Fruit fly (Drosophila melanogaster) whole organism, embryonic: ENCODE results near the gene CG9886.
A peak's percentile ranks its signal among the peaks of the same experiment; 100 is the strongest.

Experiments
- Ada2b ChIP-seq: fragments of 200-800 bp; sonication (Bioruptor generic); IDR thresholded peaks from 2 replicates; pipeline ENCODE4 v1.3.6; 2022; ENCODE audit warnings: missing biosample characterization, missing genetic modification characterization
- CG11093 ChIP-seq: fragments of 200-800 bp; sonication (Bioruptor generic); IDR thresholded peaks from 3 replicates; pipeline ENCODE4 v1.3.6; 2022; ENCODE audit warnings: missing biosample characterization, missing genetic modification characterization
- CG12942 ChIP-seq: fragments of 200-800 bp; sonication (Bioruptor generic); optimal IDR thresholded peaks from 3 replicates; lab custom pipeline; 2016; ENCODE audit warnings: missing biosample characterization, missing genetic modification characterization
- CG13123 ChIP-seq: fragments of 200-800 bp; sonication (Bioruptor generic); optimal IDR thresholded peaks from 2 replicates; lab custom pipeline; 2016; ENCODE audit warnings: missing biosample characterization, missing genetic modification characterization
- CG13624 ChIP-seq: fragments of 200-800 bp; sonication (Bioruptor generic); optimal IDR thresholded peaks from 2 replicates; lab custom pipeline; 2016; ENCODE audit warnings: missing biosample characterization, missing genetic modification characterization
- CG13775 ChIP-seq: fragments of 200-800 bp; sonication (Bioruptor generic); optimal IDR thresholded peaks from 3 replicates; lab custom pipeline; 2017; ENCODE audit warnings: missing biosample characterization, mild to moderate bottlenecking, missing genetic modification characterization
- CG14710 ChIP-seq: fragments of 200-800 bp; sonication (Bioruptor generic); optimal IDR thresholded peaks from 3 replicates; lab custom pipeline; 2019; ENCODE audit warnings: missing biosample characterization, mild to moderate bottlenecking, missing genetic modification characterization, moderate library complexity
- CG15514 ChIP-seq: fragments of 200-800 bp; sonication (Bioruptor generic); optimal IDR thresholded peaks from 3 replicates; lab custom pipeline; 2017; ENCODE audit warnings: missing biosample characterization, missing genetic modification characterization, mild to moderate bottlenecking, moderate library complexity, missing genetic modification reagents
- CG16815 ChIP-seq: fragments of 200-800 bp; sonication (Bioruptor generic); optimal IDR thresholded peaks from 3 replicates; lab custom pipeline; 2017; ENCODE audit warnings: missing biosample characterization, mild to moderate bottlenecking, missing genetic modification characterization
- CG17359 ChIP-seq: fragments of 200-800 bp; sonication (Bioruptor generic); optimal IDR thresholded peaks from 3 replicates; lab custom pipeline; 2018; ENCODE audit warnings: missing biosample characterization, mild to moderate bottlenecking, missing genetic modification characterization, moderate library complexity
- CG3281 ChIP-seq: fragments of 200-800 bp; sonication (Bioruptor generic); optimal IDR thresholded peaks from 3 replicates; lab custom pipeline; 2017; ENCODE audit warnings: missing biosample characterization, mild to moderate bottlenecking, missing genetic modification characterization
- CG3407 ChIP-seq: fragments of 200-800 bp; sonication (Bioruptor generic); optimal IDR thresholded peaks from 2 replicates; lab custom pipeline; 2018; ENCODE audit warnings: missing biosample characterization, mild to moderate bottlenecking, missing genetic modification characterization
- CG4282 ChIP-seq: fragments of 200-800 bp; sonication (Bioruptor generic); optimal IDR thresholded peaks from 2 replicates; lab custom pipeline; 2016; ENCODE audit warnings: missing biosample characterization, missing genetic modification characterization
- CG4424 ChIP-seq: fragments of 200-800 bp; sonication (Bioruptor generic); optimal IDR thresholded peaks from 3 replicates; lab custom pipeline; 2016; ENCODE audit warnings: missing biosample characterization, missing genetic modification characterization
- CG7357 ChIP-seq: fragments of 200-800 bp; sonication (Bioruptor generic); IDR thresholded peaks from 3 replicates; pipeline ENCODE4 v1.3.6; 2022; ENCODE audit warnings: missing biosample characterization, missing genetic modification characterization
- CG8924 ChIP-seq: fragments of 200-800 bp; optimal IDR thresholded peaks from 3 replicates; lab custom pipeline; 2019; ENCODE audit warnings: missing biosample characterization, mild to moderate bottlenecking, missing genetic modification characterization, moderate library complexity
- CG9932 ChIP-seq: fragments of 200-800 bp; sonication (Bioruptor generic); IDR thresholded peaks from 2 replicates; pipeline ENCODE4 v1.3.6; 2022; ENCODE audit warnings: missing biosample characterization, missing genetic modification characterization
- D ChIP-seq, 2 experiments: fragments of 200-800 bp in 1 of 2; fragments of >200 bp in 1 of 2; sonication (Bioruptor generic) in 1 of 2; optimal IDR thresholded peaks; 2 replicates in 1 of 2; 3 replicates in 1 of 2; lab custom pipeline; 2017; ENCODE audit warnings: mild to moderate bottlenecking in 1 of 2, missing biosample characterization in 1 of 2, missing genetic modification characterization in 1 of 2, missing genetic modification reagents in 1 of 2
- Ets97D ChIP-seq: fragments of 200-800 bp; sonication (Bioruptor generic); optimal IDR thresholded peaks from 3 replicates; lab custom pipeline; 2016; ENCODE audit warnings: missing biosample characterization, missing genetic modification characterization
- HLH4C ChIP-seq: fragments of 200-800 bp; sonication (Bioruptor generic); IDR thresholded peaks from 3 replicates; pipeline ENCODE4 v1.3.6; 2022; ENCODE audit warnings: missing biosample characterization, missing genetic modification characterization; ENCODE audit not compliant: partially characterized antibody
- Lhr ChIP-seq: fragments of 200-800 bp; sonication (Bioruptor generic); optimal IDR thresholded peaks from 3 replicates; lab custom pipeline; 2017; ENCODE audit warnings: mild to moderate bottlenecking, missing biosample characterization, missing genetic modification reagents, missing genetic modification characterization
- NFAT ChIP-seq: fragments of 200-800 bp; sonication (Bioruptor generic); IDR thresholded peaks from 2 replicates; pipeline ENCODE4 v1.3.6; 2022; ENCODE audit warnings: missing biosample characterization, missing genetic modification characterization
- Nf-YC ChIP-seq: fragments of 200-800 bp; optimal IDR thresholded peaks from 3 replicates; lab custom pipeline; 2019; ENCODE audit warnings: missing biosample characterization, mild to moderate bottlenecking, missing genetic modification characterization, moderate library complexity
- Optix ChIP-seq: fragments of 200-800 bp; sonication (Bioruptor generic); IDR thresholded peaks from 3 replicates; pipeline ENCODE4 v1.3.6; 2022; ENCODE audit warnings: missing biosample characterization, missing genetic modification characterization
- Poxn ChIP-seq: fragments of 200-800 bp; sonication (Bioruptor generic); IDR thresholded peaks from 2 replicates; pipeline ENCODE4 v1.3.6; 2022; ENCODE audit warnings: missing biosample characterization, missing genetic modification characterization
- Sry-δ ChIP-seq: fragments of 200-800 bp; sonication (Bioruptor generic); optimal IDR thresholded peaks from 2 replicates; lab custom pipeline; 2016; ENCODE audit warnings: missing biosample characterization, missing genetic modification characterization
- Ssrp ChIP-seq: fragments of 200-800 bp; sonication (Bioruptor generic); optimal IDR thresholded peaks from 2 replicates; lab custom pipeline; 2018; ENCODE audit warnings: missing biosample characterization, mild to moderate bottlenecking, missing genetic modification characterization, moderate library complexity
- ac ChIP-seq: fragments of 200-800 bp; sonication (Bioruptor generic); optimal IDR thresholded peaks from 3 replicates; lab custom pipeline; 2017; ENCODE audit warnings: missing biosample characterization, mild to moderate bottlenecking, missing genetic modification characterization
- aop ChIP-seq: fragments of 200-800 bp; sonication (Bioruptor generic); IDR thresholded peaks from 2 replicates; pipeline ENCODE4 v1.3.6; 2022; ENCODE audit warnings: missing biosample characterization, missing genetic modification characterization
- bab2 ChIP-seq: fragments of 200-800 bp; sonication (Bioruptor generic); optimal IDR thresholded peaks from 2 replicates; lab custom pipeline; 2016; ENCODE audit warnings: missing biosample characterization, missing genetic modification characterization
- bcd ChIP-seq: fragments of 200-800 bp; sonication (Bioruptor generic); optimal IDR thresholded peaks from 2 replicates; lab custom pipeline; 2017; ENCODE audit warnings: missing biosample characterization, mild to moderate bottlenecking, missing genetic modification characterization
- cad ChIP-seq: fragments of >200 bp; optimal IDR thresholded peaks from 2 replicates; lab custom pipeline; 2017; ENCODE audit warnings: missing biosample characterization, missing genetic modification characterization
- danr ChIP-seq: fragments of 200-800 bp; sonication (Bioruptor generic); IDR thresholded peaks from 2 replicates; pipeline ENCODE4 v1.3.6; 2022; ENCODE audit warnings: missing biosample characterization, missing genetic modification characterization
- fu2 ChIP-seq: fragments of 200-800 bp; sonication (Bioruptor generic); optimal IDR thresholded peaks from 2 replicates; lab custom pipeline; 2016; ENCODE audit warnings: missing biosample characterization, missing genetic modification characterization
- gce ChIP-seq: fragments of 200-800 bp; sonication (Bioruptor generic); IDR thresholded peaks from 3 replicates; pipeline ENCODE4 v1.3.6; 2022; ENCODE audit warnings: missing biosample characterization, missing genetic modification characterization
- grn ChIP-seq: fragments of 200-800 bp; sonication (Bioruptor generic); optimal IDR thresholded peaks from 3 replicates; lab custom pipeline; 2017; ENCODE audit warnings: missing biosample characterization, missing genetic modification characterization
- hb ChIP-seq: fragments of 200-800 bp; sonication (Bioruptor generic); IDR thresholded peaks from 3 replicates; pipeline ENCODE4 v1.3.6; 2022; ENCODE audit warnings: missing biosample characterization, missing genetic modification characterization; ENCODE audit not compliant: partially characterized antibody
- hkb ChIP-seq, 2 experiments: fragments of 200-800 bp in 1 of 2; fragments of >200 bp in 1 of 2; sonication (Bioruptor generic) in 1 of 2; IDR thresholded peaks in 1 of 2; optimal IDR thresholded peaks in 1 of 2; 2 replicates each; pipeline versions ENCODE4 v1.3.6 to Lab custom; 2017 to 2022; ENCODE audit warnings: missing biosample characterization in 1 of 2, missing genetic modification characterization in 1 of 2
- insv ChIP-seq, 2 experiments: fragments of 200-800 bp; sonication (Bioruptor generic); optimal IDR thresholded peaks; 3 replicates each; lab custom pipeline; 2016 to 2018; ENCODE audit warnings: missing biosample characterization in 2 of 2, missing genetic modification characterization in 2 of 2
- inv ChIP-seq: fragments of 200-800 bp; sonication (Bioruptor generic); IDR thresholded peaks from 2 replicates; pipeline ENCODE4 v1.3.6; 2022; ENCODE audit warnings: missing biosample characterization, missing genetic modification characterization; ENCODE audit not compliant: partially characterized antibody
- jing ChIP-seq: fragments of 200-800 bp; sonication (Bioruptor generic); optimal IDR thresholded peaks from 2 replicates; lab custom pipeline; 2018; ENCODE audit warnings: missing biosample characterization, mild to moderate bottlenecking, missing genetic modification characterization
- maf-S ChIP-seq: fragments of 200-800 bp; sonication (Bioruptor generic); optimal IDR thresholded peaks from 2 replicates; lab custom pipeline; 2016; ENCODE audit warnings: missing biosample characterization, missing genetic modification characterization
- nerfin-1 ChIP-seq: fragments of 200-800 bp; sonication (Bioruptor generic); optimal IDR thresholded peaks from 3 replicates; lab custom pipeline; 2019; ENCODE audit warnings: missing biosample characterization, mild to moderate bottlenecking, missing genetic modification characterization, moderate library complexity
- odd ChIP-seq: fragments of 200-800 bp; sonication (Bioruptor generic); optimal IDR thresholded peaks from 2 replicates; lab custom pipeline; 2017; ENCODE audit warnings: missing biosample characterization, mild to moderate bottlenecking, missing genetic modification characterization
- p53 ChIP-seq: fragments of 200-800 bp; sonication (Bioruptor generic); optimal IDR thresholded peaks from 2 replicates; lab custom pipeline; 2016; ENCODE audit warnings: missing biosample characterization, missing genetic modification characterization
- row ChIP-seq: fragments of 200-800 bp; sonication (Bioruptor generic); IDR thresholded peaks from 3 replicates; pipeline ENCODE4 v1.3.6; 2022; ENCODE audit warnings: missing biosample characterization, missing genetic modification characterization
- sc ChIP-seq, 3 experiments: fragments of >200 bp in 2 of 3; fragments of 200-800 bp in 1 of 3; sonication (Bioruptor generic) in 1 of 3; optimal IDR thresholded peaks; 2 replicates in 2 of 3; 3 replicates in 1 of 3; lab custom pipeline; 2017; ENCODE audit warnings: mild to moderate bottlenecking in 1 of 3, missing biosample characterization in 1 of 3, missing genetic modification characterization in 1 of 3, missing genetic modification reagents in 1 of 3
- scrt ChIP-seq: fragments of 200-800 bp; sonication (Bioruptor generic); optimal IDR thresholded peaks from 2 replicates; lab custom pipeline; 2018; ENCODE audit warnings: missing biosample characterization, mild to moderate bottlenecking, missing genetic modification characterization, moderate library complexity
- tgo ChIP-seq: fragments of 200-800 bp; sonication (Bioruptor generic); IDR thresholded peaks from 3 replicates; pipeline ENCODE4 v1.3.6; 2022; ENCODE audit warnings: missing biosample characterization, missing genetic modification characterization

CG9886 gene

DNA sequence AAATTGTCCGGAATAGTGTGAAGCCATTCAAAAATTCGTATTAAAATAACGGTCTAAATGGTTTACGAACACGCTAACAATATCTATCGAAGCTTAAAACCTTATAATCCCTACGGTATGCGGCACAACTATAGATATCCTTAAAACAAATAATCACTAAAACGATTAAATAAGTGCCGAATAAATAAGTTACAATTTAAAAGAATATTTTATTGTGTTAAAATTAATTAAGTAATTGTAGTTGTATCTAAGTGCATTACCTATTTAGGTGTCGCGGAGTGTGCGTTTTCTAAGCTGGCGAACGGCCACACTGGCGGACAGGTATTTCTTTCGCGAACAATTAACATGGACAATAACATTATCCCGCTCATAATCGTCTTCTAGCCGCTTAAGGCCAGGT lies 39.8 kb upstream of the CG9886 start, which contains the start of gene Eogt (continued):
- TF ChIP-seq CG4282 (GFP tag; lab: Kevin White, UChicago) (no peak), ac (GFP tag; lab: Kevin White, UChicago) (peak; percentile 71), CG3281 (peak; percentile 84), CG12942 (peak; percentile 93), CG11093 (peak; percentile 96), CG13624 (peak; percentile 63), CG16815 (GFP tag; lab: Kevin White, UChicago) (peak; percentile 95), inv (no peak), gce (peak; percentile 95), scrt (GFP tag; lab: Kevin White, UChicago) (peak; percentile 71), CG3407 (peak; percentile 86), insv (GFP tag; optimal IDR thresholded peaks at IDR 0.05; lab: Kevin White, UChicago) (peak in 1 of 2 experiments; percentile 56), fu2 (GFP tag; lab: Kevin White, UChicago) (peak; percentile 63), nerfin-1 (tag; lab: Kevin White, UChicago) (peak; percentile 87), sc (optimal IDR thresholded peaks at IDR 0.05; lab: Kevin White, UChicago) (no peak), sc (GFP tag; optimal IDR thresholded peaks at IDR 0.05; lab: Kevin White, UChicago) (peak; percentile 85), tgo (GFP tag; lab: Robert Waterston, UW) (peak; percentile 97), p53 (GFP tag; lab: Kevin White, UChicago) (peak; percentile 23), HLH4C (GFP tag; lab: Robert Waterston, UW) (no peak), danr (GFP tag; lab: Robert Waterston, UW) (peak; percentile 95), CG4424 (GFP tag; lab: Kevin White, UChicago) (peak; percentile 89), CG13775 (GFP tag; lab: Kevin White, UChicago) (peak; percentile 93), hb (GFP tag; lab: Robert Waterston, UW) (no peak), Optix (peak; percentile 93), Ada2b (GFP tag; lab: Robert Waterston, UW) (peak; percentile 95), CG17359 (tag; lab: Kevin White, UChicago) (peak; percentile 88), cad (GFP tag; lab: Kevin White, UChicago) (no peak), Nf-YC (peak; percentile 72), odd (GFP tag; lab: Kevin White, UChicago) (peak; percentile 72), CG7357 (peak; percentile 90), row (GFP tag; lab: Robert Waterston, UW) (peak; percentile 99), Sry-δ (GFP tag; lab: Kevin White, UChicago) (peak; percentile 29), grn (GFP tag; lab: Kevin White, UChicago) (no peak), CG14710 (peak; percentile 93), D (optimal IDR thresholded peaks at IDR 0.05; lab: Kevin White, UChicago) (no peak), D (GFP tag; optimal IDR thresholded peaks at IDR 0.05; lab: Kevin White, UChicago) (peak; percentile 85), maf-S (GFP tag; lab: Kevin White, UChicago) (peak; percentile 71), Ets97D (GFP tag; lab: Kevin White, UChicago) (peak; percentile 45), Poxn (GFP tag; lab: Robert Waterston, UW) (peak; percentile 89), hkb (optimal IDR thresholded peaks at IDR 0.05; lab: Kevin White, UChicago) (no peak), hkb (GFP tag; IDR thresholded peaks at IDR 0.05; lab: Robert Waterston, UW) (peak; percentile 96), CG8924 (tag; lab: Kevin White, UChicago) (peak; percentile 94), CG13123 (GFP tag; lab: Kevin White, UChicago) (peak; percentile 88), Lhr (GFP tag; lab: Kevin White, UChicago) (peak; percentile 91), CG15514 (GFP tag; lab: Kevin White, UChicago) (peak; percentile 77), Ssrp (tag; lab: Kevin White, UChicago) (peak; percentile 96), bab2 (GFP tag; lab: Kevin White, UChicago) (peak; percentile 85), NFAT (GFP tag; lab: Robert Waterston, UW) (peak; percentile 95), jing (GFP tag; lab: Kevin White, UChicago) (peak; percentile 86), bcd (GFP tag; lab: Kevin White, UChicago) (peak; percentile 96), aop (GFP tag; lab: Robert Waterston, UW) (peak; percentile 84; the same call in 1 of the 2 replicates), CG9932 (GFP tag; lab: Robert Waterston, UW) (peak; percentile 95)
